Worm (Caenorhabditis elegans): Measurements from ENCODE around the gene K02C4.3.
A peak's percentile ranks its signal among the peaks of the same experiment; 100 is the strongest.

Gene K02C4.3

DNA sequence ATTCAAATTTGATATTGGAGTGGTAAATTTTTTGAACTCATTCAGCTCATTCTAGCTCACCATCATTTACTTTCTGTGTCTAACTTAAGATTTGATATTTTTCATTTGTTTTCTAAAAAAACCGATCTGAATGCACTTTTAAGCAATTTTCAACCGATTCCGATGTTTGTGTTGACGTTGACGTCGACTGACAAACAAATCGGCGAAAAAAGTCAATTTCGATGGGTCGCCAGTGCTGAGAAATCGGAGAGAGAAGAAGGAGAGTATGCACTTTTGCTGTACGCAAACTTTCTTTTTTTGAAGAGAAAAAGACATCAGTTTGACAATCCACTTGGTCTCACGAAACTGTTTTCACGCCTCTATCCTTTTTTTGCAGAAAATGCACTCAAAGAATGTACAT lies 38.8 kb upstream of the K02C4.3 start:
- TF ChIP-seq pha-4 (tag; optimal IDR thresholded peaks at IDR 0.05) (peak; percentile 54), nhr-23 (tag; optimal IDR thresholded peaks at IDR 0.05) (no peak)

DNA sequence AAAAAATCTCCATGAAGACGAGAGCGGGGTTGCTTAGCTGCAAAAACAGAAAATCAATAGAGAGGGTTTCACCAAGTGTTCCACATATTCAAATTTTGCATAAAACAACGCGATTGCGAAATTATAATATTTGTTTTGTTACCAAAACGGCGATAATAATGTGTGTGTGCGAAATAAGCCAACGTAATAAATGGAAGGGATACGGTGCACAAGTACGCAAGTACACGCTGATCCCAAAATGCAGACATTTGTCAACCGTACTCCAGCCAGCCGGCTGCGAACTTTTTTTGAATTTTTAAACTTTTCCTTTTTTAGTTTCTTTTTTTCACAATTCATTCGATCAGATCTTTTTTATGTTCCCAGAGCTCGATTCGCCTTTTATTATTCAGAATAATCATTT lies 38.2 kb upstream of the K02C4.3 start, which contains the start of gene ire-1:
Gene ire-1 (minus strand): TSS at position 44 of the 400 bp plus-strand sequence.
- TF ChIP-seq nhr-237 (tag; optimal IDR thresholded peaks at IDR 0.05): no peak
- TF ChIP-seq ceh-16 (tag; optimal IDR thresholded peaks at IDR 0.05): no peak
- TF ChIP-seq zag-1 (tag; optimal IDR thresholded peaks at IDR 0.05): no peak
- no peak for TF ChIP-seq ztf-4 (tag; optimal IDR thresholded peaks at IDR 0.05)
- TF ChIP-seq ceh-9 (tag; optimal IDR thresholded peaks at IDR 0.05): no peak
- TF ChIP-seq tbx-2 (tag; optimal IDR thresholded peaks at IDR 0.05): no peak
- TF ChIP-seq pqm-1 (tag; optimal IDR thresholded peaks at IDR 0.05): peak; percentile 31
- TF ChIP-seq ZK546.5 (tag; optimal IDR thresholded peaks at IDR 0.05): no peak
- TF ChIP-seq mdl-1 (tag; optimal IDR thresholded peaks at IDR 0.05): no peak
- TF ChIP-seq mml-1 (tag; optimal IDR thresholded peaks at IDR 0.05): no peak
- TF ChIP-seq sea-2 (GFP tag; optimal IDR thresholded peaks at IDR 0.05): no peak
- TF ChIP-seq ceh-28 (tag; optimal IDR thresholded peaks at IDR 0.05): no peak
- peak; percentile 29 for TF ChIP-seq nhr-25 (tag; optimal IDR thresholded peaks at IDR 0.05)
- no peak for TF ChIP-seq fos-1 (tag; optimal IDR thresholded peaks at IDR 0.05)
- TF ChIP-seq egl-27 (tag; optimal IDR thresholded peaks at IDR 0.05): no peak
- TF ChIP-seq unc-62 (GFP tag; optimal IDR thresholded peaks at IDR 0.05): no peak
- TF ChIP-seq nhr-43 (tag; optimal IDR thresholded peaks at IDR 0.05; ENCODE audit: poor library complexity, severe bottlenecking): peak; percentile 46
- TF ChIP-seq elt-1 (tag; optimal IDR thresholded peaks at IDR 0.05): no peak
- no peak for TF ChIP-seq unc-39 (tag; optimal IDR thresholded peaks at IDR 0.05)
- TF ChIP-seq hmg-11 (tag; optimal IDR thresholded peaks at IDR 0.05): peak; percentile 68
- peak; percentile 48 for TF ChIP-seq elt-2 (tag; optimal IDR thresholded peaks at IDR 0.05)
- peak; percentile 42 for TF ChIP-seq skn-1 (tag; optimal IDR thresholded peaks at IDR 0.05)
- TF ChIP-seq daf-12 (tag; optimal IDR thresholded peaks at IDR 0.05): no peak
- TF ChIP-seq snpc-4 (tag; optimal IDR thresholded peaks at IDR 0.05): peak; percentile 60
- peak; percentile 93 for TF ChIP-seq pha-4 (tag; optimal IDR thresholded peaks at IDR 0.05)
- TF ChIP-seq lsy-12 (tag; optimal IDR thresholded peaks at IDR 0.05): peak; percentile 1
- no peak for TF ChIP-seq nhr-11 (tag; optimal IDR thresholded peaks at IDR 0.05)
- TF ChIP-seq fkh-10 (GFP tag; optimal IDR thresholded peaks at IDR 0.05): no peak
- TF ChIP-seq lin-15B (tag; optimal IDR thresholded peaks at IDR 0.05): peak; percentile 71
- peak; percentile 21 for TF ChIP-seq lin-39 (tag; optimal IDR thresholded peaks at IDR 0.05)
- no peak for TF ChIP-seq elt-3 (tag; optimal IDR thresholded peaks at IDR 0.05)
- TF ChIP-seq nhr-23 (tag; optimal IDR thresholded peaks at IDR 0.05): peak; percentile 59
- no peak for TF ChIP-seq aly-2 (tag; optimal IDR thresholded peaks at IDR 0.05)
- no peak for TF ChIP-seq nhr-77 (tag; optimal IDR thresholded peaks at IDR 0.05)
- TF ChIP-seq ceh-82 (tag; optimal IDR thresholded peaks at IDR 0.05): no peak
- TF ChIP-seq jun-1 (tag; optimal IDR thresholded peaks at IDR 0.05): no peak
- TF ChIP-seq nfya-1 (tag; optimal IDR thresholded peaks at IDR 0.05; ENCODE audit: insufficient read depth): peak; percentile 96
- TF ChIP-seq nhr-28 (tag; optimal IDR thresholded peaks at IDR 0.05): no peak
- TF ChIP-seq egl-5 (tag; optimal IDR thresholded peaks at IDR 0.05): peak; percentile 8
- no peak for TF ChIP-seq fkh-2 (tag; optimal IDR thresholded peaks at IDR 0.05)
- no peak for TF ChIP-seq eor-1 (tag; optimal IDR thresholded peaks at IDR 0.05)
- peak; percentile 54 for TF ChIP-seq ama-1 (optimal IDR thresholded peaks at IDR 0.05)

ce11 chrII:8117426-8117825 lies 30.8 kb upstream of the K02C4.3 start:
- no peak for TF ChIP-seq lin-39 (tag; optimal IDR thresholded peaks at IDR 0.05)
- no peak for TF ChIP-seq snpc-4 (tag; optimal IDR thresholded peaks at IDR 0.05)
- TF ChIP-seq nhr-43 (tag; optimal IDR thresholded peaks at IDR 0.05; ENCODE audit: poor library complexity, severe bottlenecking): no peak
- TF ChIP-seq nfya-1 (tag; optimal IDR thresholded peaks at IDR 0.05; ENCODE audit: insufficient read depth): peak; percentile 74
- TF ChIP-seq elt-1 (tag; optimal IDR thresholded peaks at IDR 0.05): no peak

All from whole organism, L3 larva.